Fruit fly (Drosophila melanogaster): ENCODE measurements around the gene Ibf1.

The Ibf1 gene

DNA sequence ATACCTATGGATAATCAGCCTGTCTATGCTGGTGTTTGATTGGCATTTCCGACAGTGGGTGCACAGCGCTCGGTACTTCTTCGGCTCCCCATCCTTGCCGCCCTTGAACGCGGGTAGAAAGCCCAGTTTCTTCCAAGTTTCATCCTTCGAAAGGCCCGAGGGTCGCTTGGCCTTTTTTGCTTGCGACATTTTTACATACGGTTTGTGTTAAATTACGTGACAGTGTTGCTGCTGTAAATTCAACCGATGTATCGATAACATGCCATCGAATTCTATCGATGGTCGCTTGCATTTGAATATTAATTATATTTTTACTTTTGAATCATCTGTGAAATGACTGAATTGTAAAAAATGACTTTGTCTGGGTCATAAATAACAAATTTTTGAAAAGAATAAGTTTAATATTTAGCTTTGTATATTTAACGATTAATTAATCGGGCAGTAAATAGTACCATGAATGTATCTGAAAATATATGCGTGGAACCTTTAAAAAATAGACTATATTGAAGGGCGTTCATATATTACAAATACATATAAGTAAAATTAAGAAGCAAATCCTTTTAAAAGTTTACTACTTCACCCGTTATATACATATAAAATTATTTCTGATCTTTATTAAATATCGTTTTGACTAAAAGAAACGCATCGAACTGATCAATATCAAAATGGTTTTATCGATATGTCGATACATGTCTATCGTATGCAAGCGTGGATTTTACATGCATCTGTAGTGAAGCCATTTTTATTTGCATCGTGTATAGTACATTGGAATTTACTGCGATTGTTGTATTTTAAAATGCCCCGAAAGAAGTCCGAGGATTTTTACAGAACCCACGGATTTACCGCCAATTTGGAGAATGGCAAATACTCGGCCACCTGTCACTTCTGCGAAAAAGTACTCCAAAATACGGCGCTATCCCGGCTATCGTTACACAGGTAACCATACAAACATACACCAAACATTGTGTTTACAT lies at the start of gene Ibf1, which contains the start of gene Ibf2 (continued):
- no peak for TF ChIP-seq croc (GFP tag; conservative IDR thresholded peaks at IDR 0.05)
- TF ChIP-seq pho (GFP tag; optimal IDR thresholded peaks at IDR 0.05): no peak
- peak; percentile 22 for TF ChIP-seq Sry-δ (GFP tag; optimal IDR thresholded peaks at IDR 0.05)
- peak; percentile 14 for TF ChIP-seq CG30020 (tag; optimal IDR thresholded peaks at IDR 0.05)
- no peak for TF ChIP-seq disco-r (GFP tag; optimal IDR thresholded peaks at IDR 0.05)
- TF ChIP-seq bab2 (GFP tag; optimal IDR thresholded peaks at IDR 0.05): no peak
- TF ChIP-seq Dll (GFP tag; IDR thresholded peaks at IDR 0.05; ENCODE audit: partially characterized antibody): peak; percentile 80
- TF ChIP-seq Atf3 (GFP tag; optimal IDR thresholded peaks at IDR 0.05): no peak
- TF ChIP-seq Meics (GFP tag; optimal IDR thresholded peaks at IDR 0.05): no peak
- no peak for TF ChIP-seq CG14667 (GFP tag; IDR thresholded peaks at IDR 0.05)
- no peak for TF ChIP-seq ind (GFP tag; optimal IDR thresholded peaks at IDR 0.05)
- no peak for TF ChIP-seq repo (GFP tag; optimal IDR thresholded peaks at IDR 0.05)
- TF ChIP-seq klu (GFP tag; IDR thresholded peaks at IDR 0.05): no peak
- no peak for TF ChIP-seq Atf-2 (GFP tag; optimal IDR thresholded peaks at IDR 0.05)
- no peak for TF ChIP-seq Fer1 (GFP tag; optimal IDR thresholded peaks at IDR 0.05)
- peak; percentile 16 for TF ChIP-seq HmgZ (tag; optimal IDR thresholded peaks at IDR 0.05)
- TF ChIP-seq CG8478 (optimal IDR thresholded peaks at IDR 0.05): no peak
- no peak for TF ChIP-seq D (optimal IDR thresholded peaks at IDR 0.05)
- TF ChIP-seq D (GFP tag; optimal IDR thresholded peaks at IDR 0.05): no peak
- peak; percentile 9 for TF ChIP-seq CG4617 (GFP tag; optimal IDR thresholded peaks at IDR 0.05; ENCODE audit: borderline replicate concordance)
- peak; percentile 82 for TF ChIP-seq CG34224 (GFP tag; IDR thresholded peaks at IDR 0.05; ENCODE audit: partially characterized antibody)
- TF ChIP-seq Nf-YC (tag; optimal IDR thresholded peaks at IDR 0.05): no peak
- no peak for TF ChIP-seq gcm (GFP tag; optimal IDR thresholded peaks at IDR 0.05)
- TF ChIP-seq CG12659 (GFP tag; optimal IDR thresholded peaks at IDR 0.05): peak; percentile 33
- TF ChIP-seq CTCF (GFP tag; optimal IDR thresholded peaks at IDR 0.05): peak; percentile 63
- TF ChIP-seq CkIIα-i1 (GFP tag; IDR thresholded peaks at IDR 0.05): no peak
- TF ChIP-seq fru (optimal IDR thresholded peaks at IDR 0.05): no peak
- TF ChIP-seq Myb (GFP tag; optimal IDR thresholded peaks at IDR 0.05): peak; percentile 21
- TF ChIP-seq Rx (GFP tag; IDR thresholded peaks at IDR 0.05): no peak
- TF ChIP-seq nerfin-1 (tag; optimal IDR thresholded peaks at IDR 0.05): peak; percentile 92
- TF ChIP-seq CG3995 (GFP tag; optimal IDR thresholded peaks at IDR 0.05): no peak
- peak; percentile 62 for TF ChIP-seq CG14710 (tag; optimal IDR thresholded peaks at IDR 0.05)
- TF ChIP-seq CG7786 (GFP tag; optimal IDR thresholded peaks at IDR 0.05): no peak
- TF ChIP-seq rib (GFP tag; IDR thresholded peaks at IDR 0.05): no peak
- TF ChIP-seq hkb (optimal IDR thresholded peaks at IDR 0.05): peak; percentile 25
- TF ChIP-seq hkb (GFP tag; IDR thresholded peaks at IDR 0.05): no peak
- no peak for TF ChIP-seq wdn (GFP tag; IDR thresholded peaks at IDR 0.05)
- no peak for TF ChIP-seq corto (GFP tag; optimal IDR thresholded peaks at IDR 0.05)
- no peak for TF ChIP-seq CG12391 (tag; optimal IDR thresholded peaks at IDR 0.05)
- no peak for TF ChIP-seq ranshi (GFP tag; IDR thresholded peaks at IDR 0.05)
- TF ChIP-seq knrl (GFP tag; IDR thresholded peaks at IDR 0.05; ENCODE audit: partially characterized antibody): peak; percentile 80
- TF ChIP-seq zfh1 (GFP tag; IDR thresholded peaks at IDR 0.05): no peak
- TF ChIP-seq CG2202 (tag; optimal IDR thresholded peaks at IDR 0.05): no peak
- no peak for TF ChIP-seq dati (GFP tag; IDR thresholded peaks at IDR 0.05)
- no peak for TF ChIP-seq ftz-f1 (GFP tag; optimal IDR thresholded peaks at IDR 0.05)
- no peak for TF ChIP-seq pum (GFP tag; optimal IDR thresholded peaks at IDR 0.05)
- TF ChIP-seq CG13424 (tag; optimal IDR thresholded peaks at IDR 0.05): no peak
- no peak for TF ChIP-seq dmrt99B (tag; optimal IDR thresholded peaks at IDR 0.05)
- no peak for TF ChIP-seq Adf1 (GFP tag; IDR thresholded peaks at IDR 0.05)
- peak; percentile 84 for TF ChIP-seq CG16813 (GFP tag; IDR thresholded peaks at IDR 0.05; ENCODE audit: partially characterized antibody)
- peak; percentile 81 for TF ChIP-seq nerfin-2 (GFP tag; IDR thresholded peaks at IDR 0.05; ENCODE audit: partially characterized antibody)
